Worm (Caenorhabditis elegans) whole organism, young adult: ENCODE data around the gene rpl-16.

Source experiments
- B0261.1 ChIP-seq: sonication (generic microtip); optimal IDR thresholded peaks from 2 replicates; lab custom pipeline; 2016; ENCODE audit warnings: mild to moderate bottlenecking, missing genetic modification characterization, moderate library complexity, missing compliant biosample characterization
- F22D6.2 ChIP-seq: sonication (generic microtip); optimal IDR thresholded peaks from 2 replicates; lab custom pipeline; 2016; ENCODE audit warnings: mild to moderate bottlenecking, missing genetic modification characterization, missing compliant biosample characterization
- F52B5.7 ChIP-seq: sonication (generic microtip); optimal IDR thresholded peaks from 2 replicates; lab custom pipeline; 2016; ENCODE audit warnings: mild to moderate bottlenecking, missing genetic modification characterization, missing compliant biosample characterization
- F57C9.4 ChIP-seq: sonication (generic microtip); optimal IDR thresholded peaks from 2 replicates; lab custom pipeline; 2017; ENCODE audit warnings: mild to moderate bottlenecking, missing genetic modification characterization, missing compliant biosample characterization
- Y53F4B.3 ChIP-seq: fragments of 200-800 bp; sonication (Bioruptor generic); IDR thresholded peaks from 2 replicates; pipeline ENCODE4 v1.3.6; 2022; ENCODE audit warnings: missing genetic modification reagents, missing genetic modification characterization, missing compliant biosample characterization
- Y56A3A.18 ChIP-seq: fragments of 200-800 bp; sonication (Bioruptor generic); IDR thresholded peaks from 2 replicates; pipeline ENCODE4 v1.3.6; 2022; ENCODE audit warnings: missing genetic modification reagents, missing genetic modification characterization, missing compliant biosample characterization
- ZK185.1 ChIP-seq: sonication (generic microtip); optimal IDR thresholded peaks from 2 replicates; lab custom pipeline; 2016; ENCODE audit warnings: mild to moderate bottlenecking, missing genetic modification characterization, missing compliant biosample characterization; ENCODE audit not compliant: poor library complexity, severe bottlenecking
- ama-1 ChIP-seq, 3 experiments: fragments of 150-350 bp in 1 of 3; sonication (generic microtip) in 2 of 3; optimal IDR thresholded peaks; 2 replicates each; lab custom pipeline; 2014 to 2018; ENCODE audit warnings: missing biosample characterization in 2 of 3, missing genetic modification characterization in 2 of 3, missing genetic modification reagents in 2 of 3
- aptf-3 ChIP-seq: fragments of 200-800 bp; sonication (Bioruptor generic); IDR thresholded peaks from 2 replicates; pipeline ENCODE4 v1.3.6; 2022; ENCODE audit warnings: missing genetic modification characterization, missing compliant biosample characterization
- atf-7 ChIP-seq: sonication (generic microtip); optimal IDR thresholded peaks from 2 replicates; lab custom pipeline; 2017; ENCODE audit warnings: mild to moderate bottlenecking, missing genetic modification characterization, missing compliant biosample characterization
- bed-1 ChIP-seq: fragments of 200-800 bp; sonication (Bioruptor generic); IDR thresholded peaks from 2 replicates; pipeline ENCODE4 v1.3.6; 2022; ENCODE audit warnings: missing genetic modification reagents, missing genetic modification characterization, missing compliant biosample characterization
- ccch-3 ChIP-seq: fragments of 200-800 bp; sonication (Bioruptor generic); optimal IDR thresholded peaks from 2 replicates; lab custom pipeline; 2018; ENCODE audit warnings: mild to moderate bottlenecking, missing genetic modification characterization, missing compliant biosample characterization
- cebp-2 ChIP-seq: fragments of 200-800 bp; sonication (Bioruptor generic); IDR thresholded peaks from 2 replicates; pipeline ENCODE4 v1.3.6; 2022; ENCODE audit warnings: missing genetic modification characterization, missing compliant biosample characterization
- ceh-40 ChIP-seq: fragments of 200-800 bp; sonication (Bioruptor generic); IDR thresholded peaks from 2 replicates; pipeline ENCODE4 v1.3.6; 2022; ENCODE audit warnings: missing genetic modification characterization, missing compliant biosample characterization
- die-1 ChIP-seq: sonication (generic microtip); optimal IDR thresholded peaks from 2 replicates; lab custom pipeline; 2016; ENCODE audit warnings: missing genotype, mild to moderate bottlenecking, missing genetic modification characterization, missing compliant biosample characterization
- dpl-1 ChIP-seq: fragments of 150-350 bp; optimal IDR thresholded peaks from 2 replicates; lab custom pipeline; 2014; ENCODE audit warnings: missing biosample characterization, missing genetic modification reagents, missing genetic modification characterization
- egl-44 ChIP-seq: fragments of 200-800 bp; sonication (Bioruptor generic); IDR thresholded peaks from 2 replicates; pipeline ENCODE4 v1.3.6; 2022; ENCODE audit warnings: missing genetic modification reagents, missing genetic modification characterization, missing compliant biosample characterization
- him-1 ChIP-seq: sonication (generic microtip); optimal IDR thresholded peaks from 2 replicates; lab custom pipeline; 2016; ENCODE audit warnings: missing genotype, missing genetic modification reagents, missing genetic modification characterization, missing compliant biosample characterization
- hmg-1.2 ChIP-seq: fragments of 200-800 bp; sonication (Bioruptor generic); IDR thresholded peaks from 2 replicates; pipeline ENCODE4 v1.3.6; 2022; ENCODE audit warnings: missing genetic modification reagents, missing genetic modification characterization, missing compliant biosample characterization
- hmg-20 ChIP-seq: fragments of 200-800 bp; sonication (Bioruptor generic); IDR thresholded peaks from 2 replicates; pipeline ENCODE4 v1.3.6; 2022; ENCODE audit warnings: missing genetic modification reagents, missing genetic modification characterization, missing compliant biosample characterization
- hsf-1 ChIP-seq: fragments of 200-800 bp; sonication (Bioruptor generic); IDR thresholded peaks from 2 replicates; pipeline ENCODE4 v1.3.6; 2022; ENCODE audit warnings: missing genetic modification reagents, missing genetic modification characterization, missing compliant biosample characterization
- lin-40 ChIP-seq: sonication (generic microtip); optimal IDR thresholded peaks from 2 replicates; lab custom pipeline; 2016; ENCODE audit warnings: missing genetic modification characterization, mild to moderate bottlenecking, missing compliant biosample characterization, missing genotype, missing genetic modification reagents
- lir-1 ChIP-seq: fragments of 200-800 bp; sonication (Bioruptor generic); conservative IDR thresholded peaks from 2 replicates; pipeline ENCODE4 v1.3.6; 2022; ENCODE audit warnings: missing genetic modification reagents, missing genetic modification characterization, missing compliant biosample characterization
- lsl-1 ChIP-seq: fragments of 200-800 bp; sonication (Bioruptor generic); optimal IDR thresholded peaks from 2 replicates; lab custom pipeline; 2018; ENCODE audit warnings: mild to moderate bottlenecking, missing genetic modification characterization, moderate library complexity, missing compliant biosample characterization
- madf-10 ChIP-seq: sonication (generic microtip); optimal IDR thresholded peaks from 2 replicates; lab custom pipeline; 2016; ENCODE audit warnings: mild to moderate bottlenecking, missing genetic modification characterization, missing compliant biosample characterization
- madf-6 ChIP-seq: fragments of 200-800 bp; sonication (Bioruptor generic); IDR thresholded peaks from 2 replicates; pipeline ENCODE4 v1.3.6; 2022; ENCODE audit warnings: missing genetic modification reagents, missing genetic modification characterization, missing compliant biosample characterization
- mcd-1 ChIP-seq: fragments of 200-800 bp; sonication (Bioruptor generic); IDR thresholded peaks from 2 replicates; pipeline ENCODE4 v1.3.6; 2022; ENCODE audit warnings: missing genetic modification reagents, missing genetic modification characterization, missing compliant biosample characterization
- mxl-1 ChIP-seq: sonication (generic microtip); optimal IDR thresholded peaks from 2 replicates; lab custom pipeline; 2016; ENCODE audit warnings: missing genetic modification characterization, missing compliant biosample characterization
- nfya-2 ChIP-seq: fragments of 200-800 bp; sonication (Bioruptor generic); IDR thresholded peaks from 2 replicates; pipeline ENCODE4 v1.3.6; 2022; ENCODE audit warnings: missing genetic modification reagents, missing genetic modification characterization, missing compliant biosample characterization
- nhr-120 ChIP-seq: fragments of 200-800 bp; sonication (Bioruptor generic); IDR thresholded peaks from 2 replicates; pipeline ENCODE4 v1.3.6; 2022; ENCODE audit warnings: missing genetic modification characterization, missing compliant biosample characterization
- rpc-1 ChIP-seq, 2 experiments: fragments of 150-350 bp in 1 of 2; sonication (generic microtip) in 1 of 2; optimal IDR thresholded peaks; 2 replicates each; lab custom pipeline; 2014 to 2018; ENCODE audit warnings: missing biosample characterization in 1 of 2, missing genetic modification characterization in 1 of 2, missing genetic modification reagents in 1 of 2, missing genotype in 1 of 2
- snpc-1.3 ChIP-seq: sonication (generic microtip); optimal IDR thresholded peaks from 2 replicates; lab custom pipeline; 2017; ENCODE audit warnings: missing genetic modification characterization, mild to moderate bottlenecking, missing compliant biosample characterization, antibody characterized with exemption, moderate library complexity, missing genotype, missing genetic modification reagents; ENCODE audit not compliant: insufficient read depth
- tbp1 ChIP-seq: fragments of 200-800 bp; sonication (Bioruptor generic); optimal IDR thresholded peaks from 2 replicates; lab custom pipeline; 2018; ENCODE audit warnings: mild to moderate bottlenecking, missing genetic modification characterization, missing compliant biosample characterization
- unc-130 ChIP-seq: sonication (generic microtip); optimal IDR thresholded peaks from 2 replicates; lab custom pipeline; 2016; ENCODE audit warnings: missing genetic modification reagents, missing genetic modification characterization, missing compliant biosample characterization
- zfh-2 ChIP-seq: fragments of 200-800 bp; sonication (Bioruptor generic); conservative IDR thresholded peaks from 2 replicates; pipeline ENCODE4 v1.3.6; 2022; ENCODE audit warnings: missing genetic modification reagents, missing genetic modification characterization, missing compliant biosample characterization
- ztf-25 ChIP-seq: fragments of 200-800 bp; sonication (Bioruptor generic); IDR thresholded peaks from 2 replicates; pipeline ENCODE4 v1.3.6; 2022; ENCODE audit warnings: missing genetic modification reagents, missing genetic modification characterization, missing compliant biosample characterization
- ztf-6 ChIP-seq: fragments of 200-800 bp; sonication (Bioruptor generic); IDR thresholded peaks from 2 replicates; pipeline ENCODE4 v1.3.6; 2022; ENCODE audit warnings: missing genetic modification reagents, missing genetic modification characterization, missing compliant biosample characterization

The rpl-16 gene

DNA sequence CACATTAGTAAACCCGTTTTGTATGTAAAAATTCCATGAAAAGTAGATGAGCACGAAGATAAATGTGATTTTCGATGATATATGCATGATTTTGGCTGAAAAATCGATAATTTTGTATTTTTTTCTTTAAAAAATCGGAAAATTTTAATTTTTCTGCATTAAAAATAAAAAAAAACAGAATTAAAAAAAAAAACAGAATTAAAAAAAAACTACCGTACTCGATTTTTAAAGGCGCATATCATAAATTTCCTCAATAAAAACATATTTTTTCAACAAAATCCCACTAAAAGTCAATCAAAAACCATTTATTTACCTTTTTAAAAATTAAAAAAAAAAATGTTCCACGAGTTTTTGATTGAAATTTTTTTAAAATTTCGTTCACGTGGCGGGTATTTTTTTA lies 10.3 kb downstream of the rpl-16 start, which contains the start of gene gly-14:
gly-14 (minus strand) TSS at position 101 of the 400 bp plus-strand sequence.
- TF ChIP-seq atf-7 (no peak), snpc-1.3 (tag; lab: Kevin White, UChicago) (no peak)

DNA sequence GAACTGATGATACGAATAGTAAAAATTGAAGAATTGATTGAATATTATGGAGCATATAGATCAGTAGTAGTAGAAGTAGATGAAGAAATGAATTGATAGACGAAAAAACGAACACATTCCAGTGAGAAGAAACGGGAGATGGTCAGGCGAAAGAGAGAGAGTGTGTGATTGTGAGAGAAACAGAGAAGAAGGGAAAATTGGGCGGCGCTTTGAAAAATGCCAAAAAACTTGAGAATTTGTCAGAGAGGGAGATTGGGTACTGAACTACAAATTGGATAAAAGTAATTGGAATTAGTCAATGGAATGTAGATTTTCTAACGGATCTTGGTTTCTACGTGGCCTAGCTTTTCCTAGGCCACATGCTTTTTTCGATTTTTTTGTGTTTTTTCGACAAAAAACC lies 15.2 kb downstream of the rpl-16 start, which contains the start of gene C34C12.7:
C34C12.7 (minus strand) TSS at position 118 of the 400 bp plus-strand sequence.
- TF ChIP-seq nhr-120 (GFP tag; lab: Robert Waterston, UW), result no peak
- peak; percentile 65 for TF ChIP-seq hmg-1.2 (GFP tag; lab: Robert Waterston, UW)

DNA sequence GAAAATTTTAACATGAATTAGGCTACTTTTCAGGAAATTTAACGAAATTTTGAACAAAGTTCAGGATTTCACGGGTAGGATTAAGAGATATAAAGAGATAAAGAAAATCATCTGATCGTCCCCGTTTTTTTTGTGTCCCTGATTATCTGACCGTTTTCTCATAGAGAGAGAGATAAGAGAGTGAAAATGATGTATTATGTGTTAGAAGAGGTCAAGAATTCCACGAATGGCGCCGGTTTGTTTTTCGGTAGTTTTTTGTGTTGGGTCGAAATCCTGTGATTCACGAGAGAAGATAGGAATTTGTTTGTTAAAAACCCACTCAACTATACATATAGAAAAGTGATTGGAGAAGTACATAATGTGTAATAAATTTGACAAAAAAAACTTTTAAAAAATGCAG lies 16.3 kb downstream of the rpl-16 start:
- no peak for TF ChIP-seq bed-1 (GFP tag; lab: Robert Waterston, UW)
- no peak for TF ChIP-seq F57C9.4 (tag; lab: Kevin White, UChicago)
- TF ChIP-seq mxl-1 (tag; lab: Kevin White, UChicago), result no peak
- TF ChIP-seq ztf-6, result no peak
- TF ChIP-seq lir-1, result no peak
- no peak for TF ChIP-seq cebp-2 (GFP tag; lab: Robert Waterston, UW)
- TF ChIP-seq ZK185.1 (tag; lab: Kevin White, UChicago), result no peak
- no peak for TF ChIP-seq madf-6
- TF ChIP-seq rpc-1 (optimal IDR thresholded peaks at IDR 0.05; lab: Kevin White, UChicago), result no peak
- TF ChIP-seq rpc-1 (tag; optimal IDR thresholded peaks at IDR 0.05; lab: Kevin White, UChicago), result no peak
- no peak for TF ChIP-seq him-1 (tag; lab: Kevin White, UChicago)
- TF ChIP-seq lsl-1 (GFP tag; lab: Kevin White, UChicago), result no peak
- TF ChIP-seq die-1, result no peak
- no peak for TF ChIP-seq hsf-1 (GFP tag; lab: Robert Waterston, UW)
- no peak for TF ChIP-seq madf-10 (tag; lab: Kevin White, UChicago)
- TF ChIP-seq ceh-40 (GFP tag; lab: Robert Waterston, UW), result no peak
- no peak for TF ChIP-seq ztf-25 (GFP tag; lab: Robert Waterston, UW)
- no peak for TF ChIP-seq ccch-3 (GFP tag; lab: Kevin White, UChicago)
- TF ChIP-seq nfya-2 (GFP tag; lab: Robert Waterston, UW), result no peak
- TF ChIP-seq, all 124 proteins: peak for 0

DNA sequence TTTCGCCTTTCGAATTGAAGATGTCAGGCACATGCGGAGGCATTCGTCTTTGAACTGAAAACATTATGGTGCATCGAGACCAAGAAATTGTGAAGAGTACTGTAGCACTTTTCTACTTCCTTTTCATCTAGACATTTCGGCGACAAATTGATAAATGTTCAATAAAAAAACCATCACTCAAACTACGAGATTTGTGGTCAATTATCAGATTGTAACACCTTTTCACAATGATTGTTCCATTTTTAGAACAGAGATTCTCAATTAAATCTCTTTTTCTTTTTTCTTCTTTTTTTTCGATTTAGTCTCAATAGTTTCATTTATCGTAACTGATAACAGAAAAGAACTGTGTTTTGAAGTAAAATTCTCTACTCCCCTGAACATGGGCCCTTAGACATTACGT lies 17.3 kb downstream of the rpl-16 start:
- TF ChIP-seq B0261.1 (tag; lab: Kevin White, UChicago), result no peak
- no peak for TF ChIP-seq F52B5.7
- no peak for TF ChIP-seq hmg-20 (GFP tag; lab: Robert Waterston, UW)
- no peak for TF ChIP-seq mcd-1 (GFP tag; lab: Robert Waterston, UW)
- TF ChIP-seq egl-44 (GFP tag; lab: Robert Waterston, UW), result no peak
- no peak for TF ChIP-seq nhr-120 (GFP tag; lab: Robert Waterston, UW)
- no peak for TF ChIP-seq Y56A3A.18 (GFP tag; lab: Robert Waterston, UW)
- no peak for TF ChIP-seq unc-130 (GFP tag; lab: Kevin White, UChicago)
- TF ChIP-seq atf-7, result no peak

DNA sequence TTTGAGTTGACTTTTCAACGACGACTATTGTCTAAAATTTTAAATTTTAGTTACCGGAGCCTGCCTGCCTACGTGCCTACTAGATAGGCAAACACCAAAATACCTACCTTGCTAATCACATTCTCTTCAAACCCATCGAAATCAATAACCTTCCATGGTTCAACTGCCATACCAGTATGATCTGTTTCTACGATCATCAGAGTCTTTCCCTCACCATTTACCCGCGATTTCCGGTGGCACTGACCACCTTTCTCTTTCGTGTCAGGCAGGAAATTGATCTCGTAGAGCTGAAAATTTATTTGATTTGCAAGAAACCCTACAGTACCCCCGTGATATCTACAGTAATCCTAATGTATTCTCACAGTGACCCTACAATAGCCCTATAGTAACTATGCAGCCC lies 18.4 kb downstream of the rpl-16 start:
- TF ChIP-seq lin-40 (tag; lab: Kevin White, UChicago), result no peak
- no peak for TF ChIP-seq lir-1
- TF ChIP-seq snpc-1.3 (tag; lab: Kevin White, UChicago), result no peak
- no peak for TF ChIP-seq Y53F4B.3 (GFP tag; lab: Robert Waterston, UW)
- no peak for TF ChIP-seq tbp1 (GFP tag; lab: Kevin White, UChicago)
- no peak for TF ChIP-seq cebp-2 (GFP tag; lab: Robert Waterston, UW)
- no peak for TF ChIP-seq zfh-2 (GFP tag; lab: Robert Waterston, UW)
- TF ChIP-seq aptf-3, result no peak
- TF ChIP-seq ZK185.1 (tag; lab: Kevin White, UChicago), result no peak
- no peak for TF ChIP-seq dpl-1 (GFP tag; lab: Kevin White, UChicago)
- no peak for TF ChIP-seq ceh-40 (GFP tag; lab: Robert Waterston, UW)
- TF ChIP-seq ama-1 (optimal IDR thresholded peaks at IDR 0.05; lab: Kevin White, UChicago), result no peak
- TF ChIP-seq ama-1 (GFP tag; optimal IDR thresholded peaks at IDR 0.05; lab: Kevin White, UChicago), result no peak
- no peak for TF ChIP-seq F22D6.2 (tag; lab: Kevin White, UChicago)
- TF ChIP-seq, all 124 proteins: peak for 0
